Worm (Caenorhabditis elegans) whole organism, mixed stage, embryonic: ENCODE measurements around the gene srt-19.
"Not testable (repeated sequence)": the region's sequence is repeated elsewhere in the genome, so short reads cannot be mapped to it uniquely, and the experiment has no call there.

Experiments used
- blmp-1 ChIP-seq: fragments of 150-350 bp; optimal IDR thresholded peaks from 2 replicates; lab custom pipeline; 2014; ENCODE audit warnings: missing biosample characterization, missing genetic modification characterization
- ceh-39 ChIP-seq: fragments of 150-350 bp; optimal IDR thresholded peaks from 2 replicates; lab custom pipeline; 2014; ENCODE audit warnings: missing biosample characterization, missing genetic modification characterization
- ceh-43 ChIP-seq: fragments of 200-800 bp; sonication (Bioruptor generic); optimal IDR thresholded peaks from 2 replicates; lab custom pipeline; 2018; ENCODE audit warnings: mild to moderate bottlenecking, missing genetic modification characterization, moderate library complexity, missing compliant biosample characterization
- ceh-83 ChIP-seq: fragments of 200-800 bp; sonication (Bioruptor generic); optimal IDR thresholded peaks from 2 replicates; lab custom pipeline; 2018; ENCODE audit warnings: mild to moderate bottlenecking, missing genetic modification characterization, missing compliant biosample characterization
- ces-1 ChIP-seq: fragments of 150-350 bp; optimal IDR thresholded peaks from 2 replicates; lab custom pipeline; 2014; ENCODE audit warnings: missing biosample characterization, missing genetic modification reagents, missing genetic modification characterization
- cnd-1 ChIP-seq: fragments of 200-800 bp; sonication (Bioruptor generic); optimal IDR thresholded peaks from 2 replicates; lab custom pipeline; 2018; ENCODE audit warnings: mild to moderate bottlenecking, missing genetic modification characterization, missing compliant biosample characterization
- drap-1 ChIP-seq: fragments of 200-800 bp; sonication (Bioruptor generic); optimal IDR thresholded peaks from 3 replicates; lab custom pipeline; 2018; ENCODE audit warnings: mild to moderate bottlenecking, missing genetic modification characterization, missing compliant biosample characterization
- elt-1 ChIP-seq: sonication (generic microtip); optimal IDR thresholded peaks from 2 replicates; lab custom pipeline; 2017; ENCODE audit warnings: missing genetic modification characterization, mild to moderate bottlenecking, missing compliant biosample characterization, antibody characterized with exemption, moderate library complexity, borderline replicate concordance; ENCODE audit not compliant: insufficient read depth
- elt-3 ChIP-seq: fragments of 150-350 bp; optimal IDR thresholded peaks from 2 replicates; lab custom pipeline; 2014; ENCODE audit warnings: missing biosample characterization, missing genetic modification characterization
- flh-1 ChIP-seq: fragments of 200-800 bp; sonication (Bioruptor generic); optimal IDR thresholded peaks from 2 replicates; lab custom pipeline; 2018; ENCODE audit warnings: mild to moderate bottlenecking, missing genetic modification characterization, moderate library complexity, missing compliant biosample characterization
- ham-2 ChIP-seq: fragments of 200-800 bp; sonication (Bioruptor generic); optimal IDR thresholded peaks from 2 replicates; lab custom pipeline; 2018; ENCODE audit warnings: mild to moderate bottlenecking, missing genetic modification characterization, missing compliant biosample characterization
- hlh-1 ChIP-seq: fragments of 150-350 bp; optimal IDR thresholded peaks from 2 replicates; lab custom pipeline; 2014; ENCODE audit warnings: missing biosample characterization, missing genetic modification reagents, missing genetic modification characterization
- lin-13 ChIP-seq: fragments of 150-350 bp; optimal IDR thresholded peaks from 2 replicates; lab custom pipeline; 2014; ENCODE audit warnings: missing biosample characterization, missing genetic modification characterization
- lsy-2 ChIP-seq: fragments of 150-350 bp; optimal IDR thresholded peaks from 2 replicates; lab custom pipeline; 2014; ENCODE audit warnings: missing biosample characterization, missing genetic modification characterization
- mab-5 ChIP-seq: fragments of 150-350 bp; optimal IDR thresholded peaks from 2 replicates; lab custom pipeline; 2014; ENCODE audit warnings: missing biosample characterization, missing genetic modification characterization
- mep-1 ChIP-seq: fragments of 150-350 bp; optimal IDR thresholded peaks from 2 replicates; lab custom pipeline; 2017; ENCODE audit warnings: missing biosample characterization, missing genetic modification reagents, missing genetic modification characterization, inconsistent platforms
- mls-2 ChIP-seq: sonication (generic microtip); optimal IDR thresholded peaks from 2 replicates; lab custom pipeline; 2016; ENCODE audit warnings: mild to moderate bottlenecking, missing genetic modification characterization, moderate library complexity, missing compliant biosample characterization
- nhr-2 ChIP-seq: fragments of 150-350 bp; optimal IDR thresholded peaks from 2 replicates; lab custom pipeline; 2014; ENCODE audit warnings: missing biosample characterization, missing genetic modification characterization
- nhr-237 ChIP-seq: fragments of 150-350 bp; optimal IDR thresholded peaks from 2 replicates; lab custom pipeline; 2014; ENCODE audit warnings: missing biosample characterization, missing genetic modification characterization
- nhr-28 ChIP-seq: fragments of 150-350 bp; optimal IDR thresholded peaks from 2 replicates; lab custom pipeline; 2014; ENCODE audit warnings: missing biosample characterization, missing genetic modification characterization
- pha-4 ChIP-seq: fragments of 150-350 bp; optimal IDR thresholded peaks from 2 replicates; lab custom pipeline; 2018; ENCODE audit warnings: missing biosample characterization, missing genetic modification reagents, missing genetic modification characterization
- sem-2 ChIP-seq: fragments of 200-800 bp; sonication (Bioruptor generic); optimal IDR thresholded peaks from 2 replicates; lab custom pipeline; 2018; ENCODE audit warnings: mild to moderate bottlenecking, missing genetic modification characterization, missing compliant biosample characterization
- snpc-4 ChIP-seq: fragments of 150-350 bp; optimal IDR thresholded peaks from 2 replicates; lab custom pipeline; 2014; ENCODE audit warnings: missing biosample characterization, missing genetic modification characterization
- sptf-1 ChIP-seq: sonication (generic microtip); optimal IDR thresholded peaks from 2 replicates; lab custom pipeline; 2017; ENCODE audit warnings: mild to moderate bottlenecking, missing genetic modification characterization, moderate library complexity, missing compliant biosample characterization
- tbx-8 ChIP-seq: fragments of 200-800 bp; sonication (Bioruptor generic); optimal IDR thresholded peaks from 2 replicates; lab custom pipeline; 2018; ENCODE audit warnings: mild to moderate bottlenecking, missing genetic modification characterization, moderate library complexity, missing compliant biosample characterization
- unc-120 ChIP-seq: sonication (generic microtip); optimal IDR thresholded peaks from 2 replicates; lab custom pipeline; 2017; ENCODE audit warnings: missing genetic modification characterization, missing compliant biosample characterization; ENCODE audit not compliant: poor library complexity, severe bottlenecking
- unc-39 ChIP-seq: fragments of 150-350 bp; optimal IDR thresholded peaks from 2 replicates; lab custom pipeline; 2014; ENCODE audit warnings: missing biosample characterization, missing genetic modification characterization
- unc-62 ChIP-seq: fragments of 150-350 bp; optimal IDR thresholded peaks from 2 replicates; lab custom pipeline; 2014; ENCODE audit warnings: missing biosample characterization, missing genetic modification reagents, missing genetic modification characterization
- zip-8 ChIP-seq: fragments of 150-350 bp; optimal IDR thresholded peaks from 2 replicates; lab custom pipeline; 2014; ENCODE audit warnings: missing biosample characterization, missing genetic modification characterization

srt-19 gene

ce11 chrV:4250047-4250446, 34.8 kb upstream of the srt-19 start, which contains the start of gene srt-13:
srt-13 (minus strand) TSS chrV:4250147.
- TF ChIP-seq mab-5 (tag; lab: Kevin White, UChicago): no peak
- TF ChIP-seq flh-1 (GFP tag; lab: Kevin White, UChicago): no peak
- TF ChIP-seq tbx-8 (GFP tag; lab: Kevin White, UChicago): no peak
- TF ChIP-seq nhr-237 (tag; lab: Kevin White, UChicago): no peak

ce11 chrV:4256474-4256873, 28.4 kb upstream of the srt-19 start, which contains the start of gene srt-14:
srt-14 (minus strand) TSS chrV:4256574.
- no peak for TF ChIP-seq pha-4 (tag; lab: Kevin White, UChicago)
- TF ChIP-seq cnd-1: no peak
- no peak for TF ChIP-seq elt-3 (tag; lab: Kevin White, UChicago)
- no peak for TF ChIP-seq mep-1 (tag; lab: Kevin White, UChicago)
- no peak for TF ChIP-seq ceh-43 (GFP tag; lab: Kevin White, UChicago)
- TF ChIP-seq drap-1 (GFP tag; lab: Kevin White, UChicago): no peak
- no peak for TF ChIP-seq elt-1 (tag; lab: Kevin White, UChicago)

DNA sequence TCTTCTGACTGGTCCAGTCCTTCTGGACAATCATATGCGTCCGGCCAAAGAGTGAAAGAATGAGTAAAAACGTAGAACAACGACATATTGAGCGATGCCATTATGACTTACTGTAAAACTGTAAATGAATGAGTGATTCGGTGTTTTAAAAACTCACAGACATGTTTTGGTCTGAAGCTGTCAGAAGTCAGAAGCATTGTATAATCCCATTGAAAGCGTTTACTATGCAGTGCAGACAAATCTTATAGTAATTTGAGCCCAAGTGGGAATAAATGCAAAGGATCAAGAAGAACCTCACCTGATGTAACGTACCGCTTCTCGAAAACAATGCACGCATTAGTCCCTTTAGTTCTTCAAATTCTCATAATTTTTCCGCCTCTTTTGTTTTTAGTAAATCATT, 24.7 kb upstream of the srt-19 start, which contains the start of gene srt-3:
srt-3 (minus strand) TSS at position 101 of the 400 bp plus-strand sequence.
- TF ChIP-seq sem-2 (GFP tag; lab: Kevin White, UChicago) (no peak), unc-120 (tag; lab: Kevin White, UChicago) (no peak)

DNA sequence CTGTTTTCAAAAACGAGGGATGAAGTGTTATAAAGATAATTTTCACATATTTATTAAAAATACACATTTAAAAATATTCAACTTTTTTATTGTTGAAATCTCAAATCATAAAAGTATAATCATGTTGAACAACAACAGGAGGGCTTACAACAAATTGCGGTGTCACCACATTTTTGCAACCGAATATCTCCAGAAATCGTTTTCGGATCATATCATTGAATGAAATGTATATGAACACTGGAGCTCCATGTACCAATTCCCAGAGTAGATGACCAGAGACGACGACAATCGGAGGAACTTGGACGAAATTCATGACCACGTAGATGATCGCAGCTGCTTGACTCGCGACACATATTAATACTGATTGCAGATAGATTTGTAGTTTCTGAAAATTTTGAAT, 23.5 kb upstream of the srt-19 start:
- TF ChIP-seq nhr-2 (tag; lab: Kevin White, UChicago) (no peak), drap-1 (GFP tag; lab: Kevin White, UChicago) (no peak), snpc-4 (no peak), mls-2 (tag; lab: Kevin White, UChicago) (no peak), ces-1 (GFP tag; lab: Kevin White, UChicago) (no peak), hlh-1 (no peak), unc-39 (no peak), ceh-43 (GFP tag; lab: Kevin White, UChicago) (no peak), sptf-1 (tag; lab: Kevin White, UChicago) (no peak), blmp-1 (tag; lab: Kevin White, UChicago) (no peak), tbx-8 (GFP tag; lab: Kevin White, UChicago) (no peak), lsy-2 (tag; lab: Kevin White, UChicago) (no peak), ceh-83 (GFP tag; lab: Kevin White, UChicago) (no peak), zip-8 (tag; lab: Kevin White, UChicago) (no peak), unc-120 (tag; lab: Kevin White, UChicago) (no peak), mep-1 (tag; lab: Kevin White, UChicago) (no peak), lin-13 (tag; lab: Kevin White, UChicago) (no peak), ham-2 (GFP tag; lab: Kevin White, UChicago) (no peak)

DNA sequence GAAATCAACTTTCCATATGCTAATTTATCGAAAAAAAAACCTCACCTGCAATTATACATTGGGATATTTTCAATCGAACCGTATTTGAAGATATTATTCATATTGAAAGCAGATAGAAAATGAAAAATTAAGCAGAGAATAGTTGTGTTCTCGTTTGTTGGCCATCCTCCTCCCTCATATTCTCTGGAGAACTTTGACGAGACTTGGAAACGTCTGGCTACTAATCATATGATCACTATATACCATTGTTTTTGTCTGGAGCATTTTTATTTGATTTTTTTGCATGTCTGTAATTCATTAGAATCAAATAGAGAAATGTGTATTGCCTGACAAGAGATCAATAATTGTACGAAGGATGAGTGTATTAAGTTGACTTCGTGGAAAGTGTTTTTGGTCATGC, 20.3 kb upstream of the srt-19 start, which contains the start of gene srt-35:
srt-35 (minus strand) TSS at position 101 of the 400 bp plus-strand sequence.
- TF ChIP-seq sem-2 (GFP tag; lab: Kevin White, UChicago) (no peak), nhr-28 (tag; lab: Kevin White, UChicago) (no peak), lin-13 (tag; lab: Kevin White, UChicago) (no peak), mab-5 (tag; lab: Kevin White, UChicago) (no peak), ceh-39 (tag; lab: Kevin White, UChicago) (no peak), mls-2 (tag; lab: Kevin White, UChicago) (no peak)

DNA sequence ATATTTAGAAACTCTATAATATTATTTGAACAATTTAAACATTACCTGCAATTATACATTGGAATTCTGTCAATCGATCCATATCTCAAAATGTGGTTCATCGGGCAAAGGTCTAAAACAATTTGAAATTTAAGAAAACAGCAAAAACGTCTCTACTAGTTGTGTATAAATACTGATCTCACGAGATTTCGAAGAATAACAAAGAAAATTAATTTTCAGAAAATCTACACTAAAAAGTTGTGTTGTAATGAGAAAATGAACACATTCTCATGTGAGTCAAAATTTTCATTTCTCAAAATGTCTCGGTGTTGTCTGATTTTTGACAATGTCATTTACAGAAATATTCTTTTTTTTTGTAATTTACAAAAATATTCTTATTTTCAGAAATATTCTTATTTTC, 16.6 kb upstream of the srt-19 start, which contains the start of gene srt-36:
srt-36 (minus strand) TSS at position 101 of the 400 bp plus-strand sequence.
- not testable (repeated sequence) for TF ChIP-seq unc-62; mls-2 (tag; lab: Kevin White, UChicago); nhr-2 (tag; lab: Kevin White, UChicago)
- TF ChIP-seq, all 35 proteins: peak for 0; not testable (repeated sequence) for 35
